Worm (Caenorhabditis elegans) whole organism, young adult: ENCODE measurements around the gene Y39A1A.10.

Source experiments
- B0019.2 ChIP-seq: fragments of 200-800 bp; sonication (Bioruptor generic); conservative IDR thresholded peaks from 2 replicates; pipeline ENCODE4 v1.3.6; 2022; ENCODE audit warnings: missing genetic modification reagents, missing genetic modification characterization, missing compliant biosample characterization
- D2030.7 ChIP-seq: fragments of 200-800 bp; sonication (Bioruptor generic); IDR thresholded peaks from 2 replicates; pipeline ENCODE4 v1.3.6; 2022; ENCODE audit warnings: missing genetic modification reagents, missing genetic modification characterization, missing compliant biosample characterization
- F22D6.2 ChIP-seq: sonication (generic microtip); optimal IDR thresholded peaks from 2 replicates; lab custom pipeline; 2016; ENCODE audit warnings: mild to moderate bottlenecking, missing genetic modification characterization, missing compliant biosample characterization
- F23B12.7 ChIP-seq: sonication (generic microtip); optimal IDR thresholded peaks from 2 replicates; lab custom pipeline; 2017; ENCODE audit warnings: missing genetic modification characterization, mild to moderate bottlenecking, missing compliant biosample characterization, antibody characterized with exemption, moderate library complexity; ENCODE audit not compliant: insufficient read depth
- F37B4.10 ChIP-seq: fragments of 200-800 bp; sonication (Bioruptor generic); IDR thresholded peaks from 2 replicates; pipeline ENCODE4 v1.3.6; 2022; ENCODE audit warnings: missing genetic modification characterization, missing compliant biosample characterization
- F52B5.7 ChIP-seq: sonication (generic microtip); optimal IDR thresholded peaks from 2 replicates; lab custom pipeline; 2016; ENCODE audit warnings: mild to moderate bottlenecking, missing genetic modification characterization, missing compliant biosample characterization
- F55B11.4 ChIP-seq: sonication (generic microtip); optimal IDR thresholded peaks from 2 replicates; lab custom pipeline; 2016; ENCODE audit warnings: missing compliant biosample characterization, missing genetic modification characterization, borderline replicate concordance; ENCODE audit not compliant: insufficient read depth
- F57A8.1 ChIP-seq: fragments of 200-800 bp; sonication (Bioruptor generic); optimal IDR thresholded peaks from 2 replicates; lab custom pipeline; 2018; ENCODE audit warnings: mild to moderate bottlenecking, missing genetic modification characterization, moderate library complexity, missing compliant biosample characterization
- K11D2.4 ChIP-seq: fragments of 200-800 bp; sonication (Bioruptor generic); IDR thresholded peaks from 2 replicates; pipeline ENCODE4 v1.3.6; 2022; ENCODE audit warnings: missing genetic modification reagents, missing genetic modification characterization, missing compliant biosample characterization
- K12H6.12 ChIP-seq: fragments of 200-800 bp; sonication (Bioruptor generic); optimal IDR thresholded peaks from 2 replicates; lab custom pipeline; 2018; ENCODE audit warnings: mild to moderate bottlenecking, missing genetic modification characterization, missing compliant biosample characterization
- Y53G8AR.9 ChIP-seq: fragments of 200-800 bp; sonication (Bioruptor generic); conservative IDR thresholded peaks from 2 replicates; pipeline ENCODE4 v1.3.6; 2022; ENCODE audit warnings: missing genetic modification reagents, missing genetic modification characterization, missing compliant biosample characterization
- Y79H2A.3 ChIP-seq: fragments of 200-800 bp; sonication (Bioruptor generic); conservative IDR thresholded peaks from 2 replicates; pipeline ENCODE4 v1.3.6; 2022; ENCODE audit warnings: missing genetic modification reagents, missing genetic modification characterization, missing compliant biosample characterization
- ZK185.1 ChIP-seq: sonication (generic microtip); optimal IDR thresholded peaks from 2 replicates; lab custom pipeline; 2016; ENCODE audit warnings: mild to moderate bottlenecking, missing genetic modification characterization, missing compliant biosample characterization; ENCODE audit not compliant: poor library complexity, severe bottlenecking
- atf-7 ChIP-seq: sonication (generic microtip); optimal IDR thresholded peaks from 2 replicates; lab custom pipeline; 2017; ENCODE audit warnings: mild to moderate bottlenecking, missing genetic modification characterization, missing compliant biosample characterization
- attf-5 ChIP-seq: fragments of 200-800 bp; sonication (Bioruptor generic); optimal IDR thresholded peaks from 2 replicates; lab custom pipeline; 2018; ENCODE audit warnings: mild to moderate bottlenecking, missing genetic modification characterization, missing compliant biosample characterization
- attf-6 ChIP-seq: fragments of 200-800 bp; sonication (Bioruptor generic); IDR thresholded peaks from 2 replicates; pipeline ENCODE4 v1.3.6; 2022; ENCODE audit warnings: missing genetic modification reagents, missing genetic modification characterization, missing compliant biosample characterization
- cebp-1 ChIP-seq, 2 experiments: fragments of 200-800 bp in 1 of 2; sonication (Bioruptor generic) in 1 of 2; sonication (generic microtip) in 1 of 2; IDR thresholded peaks in 1 of 2; optimal IDR thresholded peaks in 1 of 2; 2 replicates each; pipeline versions ENCODE4 v1.3.6 to Lab custom; 2017 to 2022; ENCODE audit warnings: missing compliant biosample characterization in 2 of 2, missing genetic modification characterization in 2 of 2, mild to moderate bottlenecking in 1 of 2, missing genetic modification reagents in 1 of 2, moderate library complexity in 1 of 2
- ceh-100 ChIP-seq: fragments of 200-800 bp; sonication (Bioruptor generic); IDR thresholded peaks from 2 replicates; pipeline ENCODE4 v1.3.6; 2022; ENCODE audit warnings: missing genetic modification reagents, missing genetic modification characterization, missing compliant biosample characterization
- ceh-27 ChIP-seq: fragments of 200-800 bp; sonication (Bioruptor generic); optimal IDR thresholded peaks from 2 replicates; lab custom pipeline; 2018; ENCODE audit warnings: mild to moderate bottlenecking, missing genetic modification characterization, moderate library complexity, missing compliant biosample characterization
- ceh-40 ChIP-seq: fragments of 200-800 bp; sonication (Bioruptor generic); IDR thresholded peaks from 2 replicates; pipeline ENCODE4 v1.3.6; 2022; ENCODE audit warnings: missing genetic modification characterization, missing compliant biosample characterization
- ceh-91 ChIP-seq: fragments of 200-800 bp; sonication (Bioruptor generic); IDR thresholded peaks from 2 replicates; pipeline ENCODE4 v1.3.6; 2022; ENCODE audit warnings: missing genetic modification reagents, missing genetic modification characterization, missing compliant biosample characterization
- egrh-3 ChIP-seq: fragments of 200-800 bp; sonication (Bioruptor generic); IDR thresholded peaks from 2 replicates; pipeline ENCODE4 v1.3.6; 2022; ENCODE audit warnings: missing genetic modification reagents, missing genetic modification characterization, missing compliant biosample characterization
- ekl-4 ChIP-seq: fragments of 200-800 bp; sonication (Bioruptor generic); IDR thresholded peaks from 2 replicates; pipeline ENCODE4 v1.3.6; 2022; ENCODE audit warnings: missing genetic modification reagents, missing genetic modification characterization, missing compliant biosample characterization
- him-1 ChIP-seq: sonication (generic microtip); optimal IDR thresholded peaks from 2 replicates; lab custom pipeline; 2016; ENCODE audit warnings: missing genotype, missing genetic modification reagents, missing genetic modification characterization, missing compliant biosample characterization
- hmg-1.2 ChIP-seq: fragments of 200-800 bp; sonication (Bioruptor generic); IDR thresholded peaks from 2 replicates; pipeline ENCODE4 v1.3.6; 2022; ENCODE audit warnings: missing genetic modification reagents, missing genetic modification characterization, missing compliant biosample characterization
- hmg-20 ChIP-seq: fragments of 200-800 bp; sonication (Bioruptor generic); IDR thresholded peaks from 2 replicates; pipeline ENCODE4 v1.3.6; 2022; ENCODE audit warnings: missing genetic modification reagents, missing genetic modification characterization, missing compliant biosample characterization
- hsf-1 ChIP-seq: fragments of 200-800 bp; sonication (Bioruptor generic); IDR thresholded peaks from 2 replicates; pipeline ENCODE4 v1.3.6; 2022; ENCODE audit warnings: missing genetic modification reagents, missing genetic modification characterization, missing compliant biosample characterization
- let-526 ChIP-seq: fragments of 200-800 bp; sonication (Bioruptor generic); IDR thresholded peaks from 2 replicates; pipeline ENCODE4 v1.3.6; 2022; ENCODE audit warnings: missing genetic modification reagents, missing genetic modification characterization, missing compliant biosample characterization
- lir-1 ChIP-seq: fragments of 200-800 bp; sonication (Bioruptor generic); conservative IDR thresholded peaks from 2 replicates; pipeline ENCODE4 v1.3.6; 2022; ENCODE audit warnings: missing genetic modification reagents, missing genetic modification characterization, missing compliant biosample characterization
- lsy-27 ChIP-seq: sonication (generic microtip); optimal IDR thresholded peaks from 2 replicates; lab custom pipeline; 2017; ENCODE audit warnings: missing genetic modification characterization, mild to moderate bottlenecking, missing compliant biosample characterization, antibody characterized with exemption, missing genotype, borderline replicate concordance; ENCODE audit not compliant: insufficient read depth
- madf-10 ChIP-seq: sonication (generic microtip); optimal IDR thresholded peaks from 2 replicates; lab custom pipeline; 2016; ENCODE audit warnings: mild to moderate bottlenecking, missing genetic modification characterization, missing compliant biosample characterization
- mxl-1 ChIP-seq: sonication (generic microtip); optimal IDR thresholded peaks from 2 replicates; lab custom pipeline; 2016; ENCODE audit warnings: missing genetic modification characterization, missing compliant biosample characterization
- nfya-2 ChIP-seq: fragments of 200-800 bp; sonication (Bioruptor generic); IDR thresholded peaks from 2 replicates; pipeline ENCODE4 v1.3.6; 2022; ENCODE audit warnings: missing genetic modification reagents, missing genetic modification characterization, missing compliant biosample characterization
- nfyb-1 ChIP-seq: fragments of 200-800 bp; sonication (Bioruptor generic); IDR thresholded peaks from 2 replicates; pipeline ENCODE4 v1.3.6; 2022; ENCODE audit warnings: missing genetic modification reagents, missing genetic modification characterization, missing compliant biosample characterization
- nhr-179 ChIP-seq: sonication (generic microtip); optimal IDR thresholded peaks from 2 replicates; lab custom pipeline; 2016; ENCODE audit warnings: mild to moderate bottlenecking, missing genetic modification characterization, missing compliant biosample characterization
- nhr-27 ChIP-seq: fragments of 200-800 bp; sonication (Bioruptor generic); optimal IDR thresholded peaks from 2 replicates; lab custom pipeline; 2018; ENCODE audit warnings: mild to moderate bottlenecking, missing genetic modification characterization, moderate library complexity, missing compliant biosample characterization
- pha-4 ChIP-seq: fragments of 150-350 bp; sonication (generic microtip); optimal IDR thresholded peaks from 2 replicates; lab custom pipeline; 2014; ENCODE audit warnings: missing biosample characterization, missing genetic modification reagents, missing genetic modification characterization
- sdz-38 ChIP-seq: sonication (generic microtip); optimal IDR thresholded peaks from 2 replicates; lab custom pipeline; 2016; ENCODE audit warnings: missing genotype, missing genetic modification characterization, missing compliant biosample characterization
- snpc-1.3 ChIP-seq: sonication (generic microtip); optimal IDR thresholded peaks from 2 replicates; lab custom pipeline; 2017; ENCODE audit warnings: missing genetic modification characterization, mild to moderate bottlenecking, missing compliant biosample characterization, antibody characterized with exemption, moderate library complexity, missing genotype, missing genetic modification reagents; ENCODE audit not compliant: insufficient read depth
- somi-1 ChIP-seq: fragments of 200-800 bp; sonication (Bioruptor generic); optimal IDR thresholded peaks from 2 replicates; lab custom pipeline; 2018; ENCODE audit warnings: mild to moderate bottlenecking, missing genetic modification characterization, missing compliant biosample characterization
- tlf-1 ChIP-seq: fragments of 200-800 bp; sonication (Bioruptor generic); optimal IDR thresholded peaks from 2 replicates; lab custom pipeline; 2018; ENCODE audit warnings: mild to moderate bottlenecking, missing genetic modification characterization, missing compliant biosample characterization
- unc-130 ChIP-seq: sonication (generic microtip); optimal IDR thresholded peaks from 2 replicates; lab custom pipeline; 2016; ENCODE audit warnings: missing genetic modification reagents, missing genetic modification characterization, missing compliant biosample characterization
- unc-62 ChIP-seq: fragments of 150-350 bp; optimal IDR thresholded peaks from 2 replicates; lab custom pipeline; 2014; ENCODE audit warnings: missing biosample characterization, missing genetic modification reagents, missing genetic modification characterization
- ztf-22 ChIP-seq: fragments of 200-800 bp; sonication (Bioruptor generic); optimal IDR thresholded peaks from 2 replicates; lab custom pipeline; 2018; ENCODE audit warnings: mild to moderate bottlenecking, missing genetic modification characterization, moderate library complexity, missing compliant biosample characterization
- ztf-25 ChIP-seq: fragments of 200-800 bp; sonication (Bioruptor generic); IDR thresholded peaks from 2 replicates; pipeline ENCODE4 v1.3.6; 2022; ENCODE audit warnings: missing genetic modification reagents, missing genetic modification characterization, missing compliant biosample characterization
- ztf-28 ChIP-seq: fragments of 200-800 bp; sonication (Bioruptor generic); IDR thresholded peaks from 2 replicates; pipeline ENCODE4 v1.3.6; 2022; ENCODE audit warnings: missing genetic modification reagents, missing genetic modification characterization, missing compliant biosample characterization

The Y39A1A.10 gene

DNA sequence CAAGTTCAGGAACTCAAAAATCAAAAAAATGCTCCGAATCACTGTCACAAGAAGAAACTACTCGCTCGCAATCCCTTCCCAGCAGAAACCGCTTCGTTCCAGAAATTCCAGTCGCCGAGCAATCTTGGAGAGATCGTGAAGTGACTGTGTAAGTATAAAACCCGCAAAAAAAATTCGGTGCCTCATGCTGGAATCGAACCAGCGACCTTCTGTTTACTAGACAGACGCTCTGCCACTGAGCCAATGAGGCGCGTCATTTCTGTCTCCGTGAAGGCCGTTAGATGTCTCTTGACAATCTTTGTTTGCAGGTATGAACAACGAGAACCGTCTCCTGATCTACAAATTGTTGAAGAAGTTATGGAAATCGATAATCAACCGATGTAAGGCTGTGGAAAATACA, 8.0 kb upstream of the Y39A1A.10 start (continued):
- TF ChIP-seq D2030.7 (GFP tag; lab: Robert Waterston, UW), result peak; percentile 50
- TF ChIP-seq nhr-179 (tag; lab: Kevin White, UChicago), result no peak
- no peak for TF ChIP-seq F22D6.2
- peak; percentile 68 for TF ChIP-seq lir-1 (GFP tag; lab: Robert Waterston, UW)
- peak; percentile 80 for TF ChIP-seq snpc-1.3 (tag; lab: Kevin White, UChicago)
- TF ChIP-seq hmg-1.2 (GFP tag; lab: Robert Waterston, UW), result peak; percentile 67
- TF ChIP-seq mxl-1 (tag; lab: Kevin White, UChicago), result peak; percentile 52
- peak; percentile 6 for TF ChIP-seq F23B12.7 (tag; lab: Kevin White, UChicago)
- TF ChIP-seq hsf-1 (GFP tag; lab: Robert Waterston, UW), result peak; percentile 53; the same call in 1 of the 2 replicates
- peak; percentile 79 for TF ChIP-seq F57A8.1
- peak; percentile 15 for TF ChIP-seq tlf-1 (GFP tag; lab: Kevin White, UChicago)
- TF ChIP-seq him-1 (tag; lab: Kevin White, UChicago), result peak; percentile 42
- peak; percentile 80 for TF ChIP-seq nfyb-1
- TF ChIP-seq cebp-1 (GFP tag; IDR thresholded peaks at IDR 0.05; lab: Robert Waterston, UW), result 0 out of 2 replicates have a peak, but pooled peaks have one; percentile 17
- TF ChIP-seq cebp-1 (tag; optimal IDR thresholded peaks at IDR 0.05; lab: Kevin White, UChicago), result peak; percentile 61
- TF ChIP-seq egrh-3 (GFP tag; lab: Robert Waterston, UW), result no peak
- 0 out of 2 replicates have a peak, but pooled peaks have one; percentile 39 for TF ChIP-seq ztf-28 (GFP tag; lab: Robert Waterston, UW)
- TF ChIP-seq Y79H2A.3 (GFP tag; lab: Robert Waterston, UW), result 0 out of 2 replicates have a peak, but pooled peaks have one; percentile 59
- TF ChIP-seq Y53G8AR.9 (GFP tag; lab: Robert Waterston, UW), result 0 out of 2 replicates have a peak, but pooled peaks have one; percentile 50
- TF ChIP-seq atf-7 (tag; lab: Kevin White, UChicago), result peak; percentile 19
- 0 out of 2 replicates have a peak, but pooled peaks have one; percentile 62 for TF ChIP-seq ceh-40 (GFP tag; lab: Robert Waterston, UW)
- peak; percentile 66; the same call in 1 of the 2 replicates for TF ChIP-seq let-526 (GFP tag; lab: Robert Waterston, UW)
- TF ChIP-seq F52B5.7 (tag; lab: Kevin White, UChicago), result peak; percentile 45
- no peak for TF ChIP-seq unc-62
- peak; percentile 72 for TF ChIP-seq attf-6 (GFP tag; lab: Robert Waterston, UW)
- no peak for TF ChIP-seq ztf-22
- TF ChIP-seq ceh-91 (GFP tag; lab: Robert Waterston, UW), result peak; percentile 32; the same call in 1 of the 2 replicates
- TF ChIP-seq ceh-100 (GFP tag; lab: Robert Waterston, UW), result peak; percentile 51; the same call in 1 of the 2 replicates
- peak; percentile 58 for TF ChIP-seq attf-5 (GFP tag; lab: Kevin White, UChicago)
- TF ChIP-seq nhr-27 (tag; lab: Kevin White, UChicago), result peak; percentile 23
- TF ChIP-seq ztf-25, result peak; percentile 65
- TF ChIP-seq ceh-27 (GFP tag; lab: Kevin White, UChicago), result peak; percentile 60
- TF ChIP-seq hmg-20 (GFP tag; lab: Robert Waterston, UW), result peak; percentile 31; the same call in 1 of the 2 replicates
- TF ChIP-seq F55B11.4 (tag; lab: Kevin White, UChicago), result no peak
- TF ChIP-seq sdz-38 (tag; lab: Kevin White, UChicago), result no peak
- TF ChIP-seq somi-1 (GFP tag; lab: Kevin White, UChicago), result peak; percentile 6
- peak; percentile 39 for TF ChIP-seq madf-10 (tag; lab: Kevin White, UChicago)
- no peak for TF ChIP-seq lsy-27 (tag; lab: Kevin White, UChicago)
- TF ChIP-seq nfya-2 (GFP tag; lab: Robert Waterston, UW), result 0 out of 2 replicates have a peak, but pooled peaks have one; percentile 8
- TF ChIP-seq pha-4, result no peak
- peak; percentile 81 for TF ChIP-seq ekl-4 (GFP tag; lab: Robert Waterston, UW)
- peak; percentile 85 for TF ChIP-seq ZK185.1
- 0 out of 2 replicates have a peak, but pooled peaks have one; percentile 22 for TF ChIP-seq B0019.2 (GFP tag; lab: Robert Waterston, UW)
- peak; percentile 36 for TF ChIP-seq K12H6.12 (tag; lab: Kevin White, UChicago)
- 0 out of 2 replicates have a peak, but pooled peaks have one; percentile 80 for TF ChIP-seq F37B4.10 (GFP tag; lab: Robert Waterston, UW)
- peak; percentile 26 for TF ChIP-seq unc-130 (GFP tag; lab: Kevin White, UChicago)
- TF ChIP-seq K11D2.4 (GFP tag; lab: Robert Waterston, UW), result 0 out of 2 replicates have a peak, but pooled peaks have one; percentile 36
